Worm (Caenorhabditis elegans) whole organism, L1 larva: ENCODE results near the gene let-653.
A peak's percentile ranks its signal among the peaks of the same experiment; 100 is the strongest.

ENCODE experiments used
- C16A3.4 ChIP-seq: fragments of 150-350 bp; optimal IDR thresholded peaks from 2 replicates; lab custom pipeline; 2014; ENCODE audit warnings: missing biosample characterization, missing genetic modification characterization
- F16B12.6 ChIP-seq: fragments of 150-350 bp; optimal IDR thresholded peaks from 2 replicates; lab custom pipeline; 2014; ENCODE audit warnings: missing biosample characterization, missing genetic modification characterization
- Y116A8C.19 ChIP-seq: sonication (generic microtip); optimal IDR thresholded peaks from 2 replicates; lab custom pipeline; 2016; ENCODE audit warnings: missing compliant biosample characterization, missing genetic modification characterization, borderline replicate concordance
- aha-1 ChIP-seq: fragments of 150-350 bp; optimal IDR thresholded peaks from 2 replicates; lab custom pipeline; 2014; ENCODE audit warnings: missing biosample characterization, missing genetic modification characterization
- alr-1 ChIP-seq: fragments of 200-800 bp; sonication (Bioruptor generic); optimal IDR thresholded peaks from 2 replicates; lab custom pipeline; 2018; ENCODE audit warnings: borderline replicate concordance, mild to moderate bottlenecking, missing genetic modification characterization, missing compliant biosample characterization
- blmp-1 ChIP-seq: fragments of 150-350 bp; optimal IDR thresholded peaks from 2 replicates; lab custom pipeline; 2014; ENCODE audit warnings: missing biosample characterization, missing genetic modification characterization
- ceh-63 ChIP-seq: fragments of 200-800 bp; sonication (Bioruptor generic); optimal IDR thresholded peaks from 2 replicates; lab custom pipeline; 2018; ENCODE audit warnings: mild to moderate bottlenecking, missing genetic modification characterization, missing compliant biosample characterization
- ceh-8 ChIP-seq: fragments of 200-800 bp; sonication (Bioruptor generic); optimal IDR thresholded peaks from 2 replicates; lab custom pipeline; 2018; ENCODE audit warnings: mild to moderate bottlenecking, missing genetic modification characterization, moderate library complexity, missing compliant biosample characterization
- ceh-82 ChIP-seq, 3 experiments: fragments of 150-350 bp in 1 of 3; sonication (generic microtip) in 2 of 3; optimal IDR thresholded peaks; 2 replicates each; lab custom pipeline; 2014 to 2017; ENCODE audit warnings: missing biosample characterization in 3 of 3, missing genetic modification characterization in 3 of 3
- ceh-88 ChIP-seq: fragments of 200-800 bp; sonication (Bioruptor generic); IDR thresholded peaks from 2 replicates; pipeline ENCODE4 v1.3.6; 2022; ENCODE audit warnings: missing genetic modification characterization, missing compliant biosample characterization
- ceh-90 ChIP-seq: sonication (generic microtip); optimal IDR thresholded peaks from 2 replicates; lab custom pipeline; 2016; ENCODE audit warnings: missing genetic modification characterization, missing compliant biosample characterization
- ces-1 ChIP-seq: fragments of 150-350 bp; optimal IDR thresholded peaks from 2 replicates; lab custom pipeline; 2014; ENCODE audit warnings: missing biosample characterization, missing genetic modification reagents, missing genetic modification characterization
- dpl-1 ChIP-seq, 3 experiments: fragments of 150-350 bp in 2 of 3; sonication (generic microtip) in 1 of 3; optimal IDR thresholded peaks; 2 replicates each; lab custom pipeline; 2014 to 2017; ENCODE audit warnings: missing biosample characterization in 3 of 3, missing genetic modification characterization in 3 of 3, missing genetic modification reagents in 3 of 3
- dsc-1 ChIP-seq: sonication (generic microtip); optimal IDR thresholded peaks from 2 replicates; lab custom pipeline; 2016; ENCODE audit warnings: mild to moderate bottlenecking, missing genetic modification characterization, missing compliant biosample characterization
- efl-3 ChIP-seq: fragments of 200-800 bp; sonication (Bioruptor generic); optimal IDR thresholded peaks from 2 replicates; lab custom pipeline; 2018; ENCODE audit warnings: mild to moderate bottlenecking, missing genetic modification characterization, missing compliant biosample characterization
- elt-2 ChIP-seq: sonication (generic microtip); optimal IDR thresholded peaks from 2 replicates; lab custom pipeline; 2016; ENCODE audit warnings: missing genetic modification characterization, mild to moderate bottlenecking, inconsistent platforms, missing compliant biosample characterization, missing genetic modification reagents
- elt-3 ChIP-seq, 6 experiments: fragments of 150-350 bp in 1 of 6; sonication (generic microtip); optimal IDR thresholded peaks; 2 replicates each; lab custom pipeline; 2017 to 2018; ENCODE audit warnings: missing biosample characterization in 6 of 6, missing genetic modification characterization in 6 of 6, inconsistent platforms in 1 of 6
- fkh-8 ChIP-seq: sonication (generic microtip); optimal IDR thresholded peaks from 2 replicates; lab custom pipeline; 2016; ENCODE audit warnings: mild to moderate bottlenecking, missing genetic modification characterization, missing compliant biosample characterization
- hlh-4 ChIP-seq: sonication (generic microtip); optimal IDR thresholded peaks from 2 replicates; lab custom pipeline; 2016; ENCODE audit warnings: mild to moderate bottlenecking, missing genetic modification characterization, missing compliant biosample characterization
- jun-1 ChIP-seq: fragments of 150-350 bp; optimal IDR thresholded peaks from 2 replicates; lab custom pipeline; 2014; ENCODE audit warnings: missing biosample characterization, missing genetic modification reagents, missing genetic modification characterization
- lin-14 ChIP-seq: fragments of 200-800 bp; sonication (Bioruptor generic); optimal IDR thresholded peaks from 2 replicates; lab custom pipeline; 2018; ENCODE audit warnings: mild to moderate bottlenecking, missing genetic modification characterization, moderate library complexity, missing compliant biosample characterization
- lin-15B ChIP-seq: fragments of 150-350 bp; sonication (generic microtip); optimal IDR thresholded peaks from 3 replicates; lab custom pipeline; 2014; ENCODE audit warnings: missing biosample characterization, missing genetic modification characterization
- lin-35 ChIP-seq, 2 experiments: fragments of 150-350 bp; optimal IDR thresholded peaks; 2 replicates each; lab custom pipeline; 2014; ENCODE audit warnings: missing biosample characterization in 2 of 2, missing genetic modification characterization in 2 of 2, missing genetic modification reagents in 2 of 2
- lir-3 ChIP-seq: sonication (generic microtip); optimal IDR thresholded peaks from 2 replicates; lab custom pipeline; 2016; ENCODE audit warnings: mild to moderate bottlenecking, missing genetic modification characterization, moderate library complexity, missing compliant biosample characterization; ENCODE audit not compliant: poor library complexity
- lsy-2 ChIP-seq, 2 experiments: fragments of 150-350 bp; optimal IDR thresholded peaks; 2 replicates each; lab custom pipeline; 2014; ENCODE audit warnings: missing biosample characterization in 2 of 2, missing genetic modification characterization in 2 of 2
- mep-1 ChIP-seq: fragments of 150-350 bp; optimal IDR thresholded peaks from 2 replicates; lab custom pipeline; 2014; ENCODE audit warnings: missing biosample characterization, missing genetic modification characterization
- nhr-11 ChIP-seq: fragments of 150-350 bp; optimal IDR thresholded peaks from 2 replicates; lab custom pipeline; 2014; ENCODE audit warnings: missing biosample characterization, missing genetic modification characterization
- nhr-12 ChIP-seq: sonication (generic microtip); optimal IDR thresholded peaks from 2 replicates; lab custom pipeline; 2017; ENCODE audit warnings: missing biosample characterization, missing genetic modification characterization
- nhr-19 ChIP-seq: fragments of 200-800 bp; sonication (Bioruptor generic); conservative IDR thresholded peaks from 2 replicates; pipeline ENCODE4 v1.3.6; 2022; ENCODE audit warnings: missing genetic modification characterization, missing compliant biosample characterization
- nhr-20 ChIP-seq: sonication (generic microtip); optimal IDR thresholded peaks from 2 replicates; lab custom pipeline; 2016; ENCODE audit warnings: mild to moderate bottlenecking, missing genetic modification characterization, missing compliant biosample characterization
- nhr-237 ChIP-seq: fragments of 150-350 bp; optimal IDR thresholded peaks from 2 replicates; lab custom pipeline; 2014; ENCODE audit warnings: missing biosample characterization, missing genetic modification characterization
- nhr-47 ChIP-seq: sonication (generic microtip); optimal IDR thresholded peaks from 2 replicates; lab custom pipeline; 2016; ENCODE audit warnings: mild to moderate bottlenecking, missing genetic modification characterization, moderate library complexity, missing compliant biosample characterization
- nhr-71 ChIP-seq: sonication (generic microtip); optimal IDR thresholded peaks from 2 replicates; lab custom pipeline; 2016; ENCODE audit warnings: mild to moderate bottlenecking, missing genetic modification characterization, moderate library complexity, missing compliant biosample characterization
- nhr-85 ChIP-seq: sonication (generic microtip); peaks from one replicate; lab custom pipeline; 2016; ENCODE audit warnings: missing genetic modification characterization, inconsistent platforms, missing compliant biosample characterization
- pag-3 ChIP-seq: sonication (generic microtip); optimal IDR thresholded peaks from 2 replicates; lab custom pipeline; 2017; ENCODE audit warnings: missing genetic modification characterization, mild to moderate bottlenecking, missing compliant biosample characterization, antibody characterized with exemption, borderline replicate concordance; ENCODE audit not compliant: insufficient read depth
- pax-3 ChIP-seq: fragments of 200-800 bp; sonication (Bioruptor generic); optimal IDR thresholded peaks from 2 replicates; lab custom pipeline; 2018; ENCODE audit warnings: mild to moderate bottlenecking, missing genetic modification characterization, moderate library complexity, missing compliant biosample characterization
- pqm-1 ChIP-seq: sonication (generic microtip); optimal IDR thresholded peaks from 3 replicates; lab custom pipeline; 2017; ENCODE audit warnings: missing biosample characterization, missing genetic modification characterization
- skn-1 ChIP-seq: fragments of 150-350 bp; optimal IDR thresholded peaks from 2 replicates; lab custom pipeline; 2014; ENCODE audit warnings: missing biosample characterization, missing genetic modification characterization
- sox-4 ChIP-seq: sonication (generic microtip); optimal IDR thresholded peaks from 2 replicates; lab custom pipeline; 2016; ENCODE audit warnings: missing genetic modification characterization, missing compliant biosample characterization
- sup-37 ChIP-seq: fragments of 200-800 bp; sonication (Bioruptor generic); optimal IDR thresholded peaks from 2 replicates; lab custom pipeline; 2018; ENCODE audit warnings: mild to moderate bottlenecking, missing genetic modification characterization, missing compliant biosample characterization
- swsn-7 ChIP-seq: sonication (generic microtip); optimal IDR thresholded peaks from 2 replicates; lab custom pipeline; 2016; ENCODE audit warnings: missing genetic modification characterization, missing compliant biosample characterization
- unc-130 ChIP-seq: fragments of 150-350 bp; optimal IDR thresholded peaks from 2 replicates; lab custom pipeline; 2017; ENCODE audit warnings: missing biosample characterization, missing genetic modification characterization, inconsistent platforms
- unc-30 ChIP-seq: sonication (generic microtip); optimal IDR thresholded peaks from 2 replicates; lab custom pipeline; 2017; ENCODE audit warnings: missing biosample characterization, missing genetic modification characterization
- unc-62 ChIP-seq: fragments of 150-350 bp; optimal IDR thresholded peaks from 2 replicates; lab custom pipeline; 2014; ENCODE audit warnings: missing biosample characterization, missing genetic modification reagents, missing genetic modification characterization
- unc-86 ChIP-seq: sonication (generic microtip); optimal IDR thresholded peaks from 2 replicates; lab custom pipeline; 2016; ENCODE audit warnings: missing genetic modification characterization, missing compliant biosample characterization
- zip-4 ChIP-seq: fragments of 200-800 bp; sonication (Bioruptor generic); optimal IDR thresholded peaks from 2 replicates; lab custom pipeline; 2018; ENCODE audit warnings: mild to moderate bottlenecking, missing genetic modification characterization, moderate library complexity, missing compliant biosample characterization
- ztf-4 ChIP-seq: fragments of 150-350 bp; optimal IDR thresholded peaks from 2 replicates; lab custom pipeline; 2014; ENCODE audit warnings: missing biosample characterization, missing genetic modification characterization

The let-653 gene

ce11 chrIV:11883478-11883877, 1.9 kb upstream of the let-653 start:
- TF ChIP-seq blmp-1 (tag; lab: Kevin White, UChicago) (peak; percentile 97), mep-1 (tag; lab: Kevin White, UChicago) (peak; percentile 3), elt-3 (tag; optimal IDR thresholded peaks at IDR 0.05; lab: Kevin White, UChicago) (peak in 1 of 6 experiments; percentile 6), nhr-85 (peak; percentile 66), swsn-7 (no peak), unc-86 (no peak), unc-62 (GFP tag; lab: Kevin White, UChicago) (no peak), ceh-82 (tag; optimal IDR thresholded peaks at IDR 0.05; lab: Kevin White, UChicago) (no peak)

ce11 chrIV:11892545-11892944, 7.1 kb downstream of the let-653 start:
- TF ChIP-seq nhr-19 (no peak), pqm-1 (tag; lab: Kevin White, UChicago) (no peak), ceh-8 (GFP tag; lab: Kevin White, UChicago) (no peak), elt-2 (tag; lab: Kevin White, UChicago) (no peak), unc-62 (GFP tag; lab: Kevin White, UChicago) (no peak), dpl-1 (GFP tag; optimal IDR thresholded peaks at IDR 0.05; lab: Kevin White, UChicago) (no peak), lsy-2 (tag; optimal IDR thresholded peaks at IDR 0.05; lab: Kevin White, UChicago) (no peak), lin-14 (GFP tag; lab: Kevin White, UChicago) (no peak), C16A3.4 (no peak), hlh-4 (tag; lab: Kevin White, UChicago) (peak; percentile 58), skn-1 (tag; lab: Kevin White, UChicago) (no peak), efl-3 (no peak), F16B12.6 (tag; lab: Kevin White, UChicago) (no peak), Y116A8C.19 (no peak), nhr-11 (tag; lab: Kevin White, UChicago) (peak; percentile 6), nhr-20 (tag; lab: Kevin White, UChicago) (peak; percentile 44), fkh-8 (tag; lab: Kevin White, UChicago) (peak; percentile 48), sup-37 (GFP tag; lab: Kevin White, UChicago) (no peak), unc-30 (no peak), jun-1 (tag; lab: Kevin White, UChicago) (no peak), dsc-1 (tag; lab: Kevin White, UChicago) (peak; percentile 51), pag-3 (tag; lab: Kevin White, UChicago) (no peak)

ce11 chrIV:11893336-11893735, 7.9 kb downstream of the let-653 start:
- peak; percentile 6 for TF ChIP-seq pax-3 (tag; lab: Kevin White, UChicago)
- no peak for TF ChIP-seq dpl-1 (GFP tag; optimal IDR thresholded peaks at IDR 0.05; lab: Kevin White, UChicago)
- TF ChIP-seq ces-1 (GFP tag; lab: Kevin White, UChicago) = no peak
- TF ChIP-seq nhr-237 (tag; lab: Kevin White, UChicago) = no peak
- peak; percentile 90 for TF ChIP-seq dsc-1 (tag; lab: Kevin White, UChicago)
- no peak for TF ChIP-seq zip-4 (GFP tag; lab: Kevin White, UChicago)
- TF ChIP-seq ztf-4 (tag; lab: Kevin White, UChicago) = no peak
- TF ChIP-seq lin-35 (GFP tag; optimal IDR thresholded peaks at IDR 0.05; lab: Kevin White, UChicago) = no peak
- TF ChIP-seq nhr-47 (tag; lab: Kevin White, UChicago) = peak; percentile 18
- no peak for TF ChIP-seq F16B12.6 (tag; lab: Kevin White, UChicago)
- no peak for TF ChIP-seq nhr-20 (tag; lab: Kevin White, UChicago)
- no peak for TF ChIP-seq lin-15B (tag; lab: Kevin White, UChicago)
- no peak for TF ChIP-seq efl-3
- TF ChIP-seq ceh-8 (GFP tag; lab: Kevin White, UChicago) = no peak
- no peak for TF ChIP-seq ceh-63 (GFP tag; lab: Kevin White, UChicago)
- TF ChIP-seq nhr-85 = no peak
- TF ChIP-seq sox-4 (tag; lab: Kevin White, UChicago) = peak; percentile 21
- TF ChIP-seq Y116A8C.19 = no peak
- TF ChIP-seq unc-130 (tag; lab: Kevin White, UChicago) = no peak
- no peak for TF ChIP-seq nhr-12 (tag; lab: Kevin White, UChicago)
- no peak for TF ChIP-seq ceh-90
- TF ChIP-seq lin-14 (GFP tag; lab: Kevin White, UChicago) = no peak
- TF ChIP-seq ceh-88 (GFP tag; lab: Robert Waterston, UW) = no peak
- TF ChIP-seq aha-1 = no peak
- TF ChIP-seq nhr-19 = no peak
- TF ChIP-seq lir-3 (tag; lab: Kevin White, UChicago) = no peak
- no peak for TF ChIP-seq alr-1
- TF ChIP-seq nhr-71 (tag; lab: Kevin White, UChicago) = peak; percentile 3
- no peak for TF ChIP-seq nhr-11 (tag; lab: Kevin White, UChicago)
